Worm (Caenorhabditis elegans) whole organism, early embryonic: ENCODE data around the gene K04F1.8.

Source experiments
- B0310.2 ChIP-seq: sonication (generic microtip); optimal IDR thresholded peaks from 2 replicates; lab custom pipeline; 2016; ENCODE audit warnings: mild to moderate bottlenecking, missing genetic modification characterization, missing compliant biosample characterization
- F13C5.2 ChIP-seq: sonication (generic microtip); optimal IDR thresholded peaks from 2 replicates; lab custom pipeline; 2017; ENCODE audit warnings: mild to moderate bottlenecking, missing genetic modification characterization, inconsistent platforms, missing compliant biosample characterization
- aly-1 ChIP-seq: sonication (generic microtip); optimal IDR thresholded peaks from 2 replicates; lab custom pipeline; 2016; ENCODE audit warnings: missing genetic modification characterization, missing compliant biosample characterization
- ama-1 ChIP-seq: fragments of 150-350 bp; optimal IDR thresholded peaks from 2 replicates; lab custom pipeline; 2014
- ceh-13 ChIP-seq: fragments of 200-800 bp; sonication (Bioruptor generic); optimal IDR thresholded peaks from 2 replicates; lab custom pipeline; 2018; ENCODE audit warnings: mild to moderate bottlenecking, missing genetic modification characterization, missing compliant biosample characterization
- ceh-36 ChIP-seq: sonication (generic microtip); optimal IDR thresholded peaks from 2 replicates; lab custom pipeline; 2016; ENCODE audit warnings: missing genetic modification characterization, inconsistent platforms, missing compliant biosample characterization
- ets-7 ChIP-seq: sonication (generic microtip); optimal IDR thresholded peaks from 2 replicates; lab custom pipeline; 2016; ENCODE audit warnings: missing genotype, missing genetic modification characterization, missing compliant biosample characterization
- flt-1 ChIP-seq: fragments of 200-800 bp; sonication (Bioruptor generic); IDR thresholded peaks from 2 replicates; pipeline ENCODE4 v1.3.6; 2022; ENCODE audit warnings: missing genetic modification characterization, missing compliant biosample characterization
- hmbx-1 ChIP-seq: sonication (generic microtip); optimal IDR thresholded peaks from 2 replicates; lab custom pipeline; 2016; ENCODE audit warnings: mild to moderate bottlenecking, missing genetic modification characterization, missing compliant biosample characterization
- hmg-4 ChIP-seq: fragments of 200-800 bp; sonication (Bioruptor generic); optimal IDR thresholded peaks from 2 replicates; lab custom pipeline; 2018; ENCODE audit warnings: mild to moderate bottlenecking, missing genetic modification characterization, missing compliant biosample characterization
- hnd-1 ChIP-seq: sonication (generic microtip); optimal IDR thresholded peaks from 2 replicates; lab custom pipeline; 2016; ENCODE audit warnings: missing genetic modification characterization, missing compliant biosample characterization
- pes-1 ChIP-seq: fragments of 200-800 bp; sonication (Bioruptor generic); IDR thresholded peaks from 2 replicates; pipeline ENCODE4 v1.3.6; 2022; ENCODE audit warnings: missing genetic modification reagents, missing genetic modification characterization, missing compliant biosample characterization
- scrt-1 ChIP-seq: fragments of 200-800 bp; sonication (Bioruptor generic); IDR thresholded peaks from 2 replicates; pipeline ENCODE4 v1.3.6; 2022; ENCODE audit warnings: missing genetic modification characterization, missing compliant biosample characterization
- sea-1 ChIP-seq: fragments of 200-800 bp; sonication (Bioruptor generic); conservative IDR thresholded peaks from 2 replicates; pipeline ENCODE4 v1.3.6; 2022; ENCODE audit warnings: missing genetic modification characterization, missing compliant biosample characterization
- tbx-11 ChIP-seq: fragments of 200-800 bp; sonication (Bioruptor generic); IDR thresholded peaks from 2 replicates; pipeline ENCODE4 v1.3.6; 2022; ENCODE audit warnings: missing genetic modification characterization, missing compliant biosample characterization
- tbx-37 ChIP-seq: fragments of 200-800 bp; sonication (Bioruptor generic); conservative IDR thresholded peaks from 2 replicates; pipeline ENCODE4 v1.3.6; 2022; ENCODE audit warnings: missing genetic modification reagents, missing genetic modification characterization, missing compliant biosample characterization
- tra-4 ChIP-seq: sonication (generic microtip); optimal IDR thresholded peaks from 2 replicates; lab custom pipeline; 2017; ENCODE audit warnings: missing genetic modification characterization, missing compliant biosample characterization

The K04F1.8 gene

DNA sequence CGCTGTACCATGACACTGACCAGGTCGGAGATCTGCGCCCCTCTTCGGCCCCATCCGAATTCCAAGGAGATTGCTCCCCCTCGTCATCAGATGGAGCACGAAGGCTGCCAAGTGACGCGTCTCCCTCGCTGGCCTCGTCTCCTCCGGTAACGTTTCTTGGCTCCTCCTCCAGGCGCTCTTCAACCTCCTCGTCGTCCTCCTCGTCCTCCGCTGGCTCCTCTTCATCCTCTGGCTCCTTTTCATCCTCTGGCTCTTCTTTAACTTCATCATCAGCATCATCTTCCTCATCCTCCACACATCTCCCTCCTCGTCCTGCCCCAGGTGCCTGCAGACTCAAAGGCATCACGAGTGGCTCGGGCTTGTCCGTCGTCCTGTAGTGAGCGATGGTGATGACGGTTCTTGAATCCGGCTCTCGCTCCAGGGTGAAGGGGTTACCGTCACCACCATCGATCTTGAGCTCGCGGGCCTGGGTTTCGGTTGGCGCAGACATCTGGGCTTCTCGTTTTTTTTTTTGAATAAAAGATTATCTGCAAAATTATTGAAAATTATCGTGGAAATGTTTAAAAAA, 32.3 kb downstream of the K04F1.8 start:
- TF ChIP-seq aly-1 (no peak), hmg-4 (GFP tag; lab: Kevin White, UChicago) (no peak), hnd-1 (tag; lab: Kevin White, UChicago) (no peak), hmbx-1 (no peak), sea-1 (GFP tag; lab: Robert Waterston, UW) (no peak), tbx-11 (GFP tag; lab: Robert Waterston, UW) (no peak), ets-7 (tag; lab: Kevin White, UChicago) (no peak), ceh-13 (GFP tag; lab: Kevin White, UChicago) (no peak), B0310.2 (no peak), pes-1 (GFP tag; lab: Robert Waterston, UW) (no peak), F13C5.2 (tag; lab: Kevin White, UChicago) (no peak), ceh-36 (tag; lab: Kevin White, UChicago) (no peak), flt-1 (GFP tag; lab: Robert Waterston, UW) (no peak), ama-1 (no peak), tra-4 (tag; lab: Kevin White, UChicago) (no peak), tbx-37 (GFP tag; lab: Robert Waterston, UW) (no peak), scrt-1 (no peak)

DNA sequence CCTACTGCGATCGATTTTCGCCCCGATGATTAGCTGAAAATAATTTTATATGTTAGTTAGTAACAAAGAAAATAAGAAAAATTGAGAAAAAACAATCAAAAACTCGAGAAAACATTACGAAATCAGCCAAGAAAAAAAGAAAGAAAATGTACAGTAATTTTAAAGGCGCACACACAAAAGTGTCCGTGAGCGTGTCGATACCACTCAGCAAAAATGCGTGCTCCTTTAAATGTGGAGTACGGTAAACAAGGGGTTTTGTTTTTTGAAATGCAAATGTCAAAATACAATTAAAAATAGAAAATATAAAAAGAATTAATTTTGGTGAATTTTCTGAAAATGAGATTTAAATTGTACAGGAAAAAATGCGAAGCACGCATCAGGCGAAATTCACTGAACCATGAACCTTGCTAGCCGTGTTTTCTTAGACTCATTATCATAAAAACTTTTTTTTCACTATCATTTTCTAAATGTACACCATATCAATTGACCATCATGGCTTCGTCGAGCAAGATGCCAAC, 34.6 kb downstream of the K04F1.8 start, which contains the start of gene srw-90:
TSS of gene srw-90 (plus strand) at position 468 of the 518 bp plus-strand sequence.
- TF ChIP-seq scrt-1 = no peak

DNA sequence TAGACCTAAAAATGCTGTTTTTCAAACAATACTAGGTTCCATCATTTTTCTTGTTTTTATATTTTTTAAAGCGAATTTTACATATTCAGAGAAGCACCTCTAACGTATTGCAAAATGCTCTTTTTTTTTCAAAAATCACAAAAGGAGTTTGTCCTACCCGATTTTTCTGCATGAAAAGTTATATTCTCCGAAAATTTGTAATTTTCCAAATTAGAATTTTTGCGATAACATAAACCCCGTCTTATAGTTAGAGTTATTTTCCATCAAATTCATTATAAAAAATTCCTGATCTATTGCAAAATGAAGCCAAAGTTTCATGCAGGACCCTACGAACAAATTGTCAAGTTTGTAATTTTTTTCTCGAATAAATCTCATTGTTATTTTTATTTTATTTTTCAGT, 41.4 kb downstream of the K04F1.8 start, which contains the start of gene srw-99:
TSS of gene srw-99 (plus strand) at position 301 of the 400 bp plus-strand sequence.
- no peak for TF ChIP-seq ets-7 (tag; lab: Kevin White, UChicago)
- no peak for TF ChIP-seq hnd-1 (tag; lab: Kevin White, UChicago)
- no peak for TF ChIP-seq F13C5.2 (tag; lab: Kevin White, UChicago)
- TF ChIP-seq hmbx-1 = no peak

DNA sequence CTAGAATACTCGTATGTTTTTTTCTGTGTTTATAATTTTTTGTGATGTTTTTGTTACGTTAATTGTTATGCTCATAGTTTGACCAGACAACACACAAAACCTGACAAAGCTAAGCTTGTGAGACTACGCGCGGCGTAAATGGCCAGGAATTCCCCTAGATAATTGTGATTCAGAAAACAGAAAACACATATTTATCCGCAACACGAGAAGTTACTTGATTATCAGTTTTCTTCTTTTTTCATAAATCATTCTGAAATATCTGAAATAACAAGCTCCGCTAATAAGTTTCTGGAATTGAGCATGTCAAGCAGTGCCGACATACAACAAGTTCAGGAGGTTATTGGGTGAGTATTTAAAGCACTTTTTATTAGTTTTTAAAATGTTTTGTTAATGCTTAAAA, 43.9 kb downstream of the K04F1.8 start, which contains the start of gene srw-100:
TSS of gene srw-100 (plus strand) at position 301 of the 400 bp plus-strand sequence.
- TF ChIP-seq hmbx-1 (no peak), sea-1 (GFP tag; lab: Robert Waterston, UW) (no peak), hnd-1 (tag; lab: Kevin White, UChicago) (no peak), ceh-36 (tag; lab: Kevin White, UChicago) (no peak), pes-1 (GFP tag; lab: Robert Waterston, UW) (no peak), F13C5.2 (tag; lab: Kevin White, UChicago) (no peak), hmg-4 (GFP tag; lab: Kevin White, UChicago) (no peak), ama-1 (no peak), B0310.2 (no peak), tbx-11 (GFP tag; lab: Robert Waterston, UW) (no peak), flt-1 (GFP tag; lab: Robert Waterston, UW) (no peak), ceh-13 (GFP tag; lab: Kevin White, UChicago) (no peak), scrt-1 (no peak), aly-1 (no peak), ets-7 (tag; lab: Kevin White, UChicago) (no peak), tbx-37 (GFP tag; lab: Robert Waterston, UW) (no peak), tra-4 (tag; lab: Kevin White, UChicago) (no peak)

DNA sequence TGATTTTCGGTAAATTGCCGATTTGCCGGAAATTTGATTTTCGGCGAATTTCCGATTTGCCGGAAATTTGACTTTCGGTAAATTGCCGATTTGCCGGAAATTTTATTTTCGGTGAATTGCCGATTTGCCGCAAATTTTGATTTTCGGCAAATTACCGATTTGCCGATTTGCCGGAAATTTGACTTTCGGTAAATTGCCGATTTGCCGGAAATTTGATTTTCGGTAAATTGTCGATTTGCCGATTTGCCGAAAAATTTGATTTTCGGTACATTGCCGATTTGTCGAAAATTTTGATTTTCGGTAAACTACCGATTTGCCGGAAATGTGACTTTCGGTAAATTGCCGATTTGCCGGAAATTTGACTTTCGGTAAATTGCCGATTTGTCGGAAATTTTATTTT, 46.8 kb downstream of the K04F1.8 start:
- peak; percentile 88 for TF ChIP-seq sea-1 (GFP tag; lab: Robert Waterston, UW)
- peak; percentile 71; the same call in 1 of the 2 replicates for TF ChIP-seq tbx-11 (GFP tag; lab: Robert Waterston, UW)
- peak; percentile 68 for TF ChIP-seq scrt-1

DNA sequence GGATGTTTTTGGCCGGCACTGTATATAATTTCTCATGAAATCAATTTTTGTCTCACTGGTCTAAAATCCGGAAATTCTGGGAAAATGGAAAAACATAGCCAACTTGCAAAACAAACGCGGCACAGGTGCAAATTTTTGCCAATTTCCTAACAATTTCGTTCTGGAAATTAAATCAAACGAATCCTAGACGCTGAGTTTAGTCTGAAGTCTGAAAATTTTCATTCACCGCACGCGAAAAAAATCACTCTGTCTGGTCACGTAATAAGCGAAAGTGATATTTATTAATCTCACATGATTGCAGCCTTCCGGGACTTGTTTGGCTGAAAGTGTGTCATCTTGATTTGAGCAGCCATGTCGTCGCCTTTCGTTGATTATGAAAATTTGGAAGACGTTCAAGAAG, 49.9 kb downstream of the K04F1.8 start, which contains the start of gene srw-103:
TSS of gene srw-103 (plus strand) at position 301 of the 400 bp plus-strand sequence.
- TF ChIP-seq ama-1 (no peak), sea-1 (GFP tag; lab: Robert Waterston, UW) (no peak), aly-1 (no peak), B0310.2 (no peak), ets-7 (tag; lab: Kevin White, UChicago) (no peak), pes-1 (GFP tag; lab: Robert Waterston, UW) (no peak), scrt-1 (no peak), ceh-13 (GFP tag; lab: Kevin White, UChicago) (no peak)
